Worm (Caenorhabditis elegans) whole organism, L1 larva: ENCODE results near the gene K07D4.6.
A peak's percentile ranks its signal among the peaks of the same experiment; 100 is the strongest.

Source experiments
- C04F5.9 ChIP-seq: sonication (generic microtip); optimal IDR thresholded peaks from 2 replicates; lab custom pipeline; 2016; ENCODE audit warnings: missing genetic modification characterization, missing compliant biosample characterization
- C34B4.2 ChIP-seq: sonication (generic microtip); optimal IDR thresholded peaks from 2 replicates; lab custom pipeline; 2017; ENCODE audit warnings: mild to moderate bottlenecking, missing genetic modification characterization, missing compliant biosample characterization
- alr-1 ChIP-seq: fragments of 200-800 bp; sonication (Bioruptor generic); optimal IDR thresholded peaks from 2 replicates; lab custom pipeline; 2018; ENCODE audit warnings: borderline replicate concordance, mild to moderate bottlenecking, missing genetic modification characterization, missing compliant biosample characterization
- aly-2 ChIP-seq: fragments of 150-350 bp; optimal IDR thresholded peaks from 2 replicates; lab custom pipeline; 2014; ENCODE audit warnings: missing biosample characterization, missing genetic modification characterization
- ama-1 ChIP-seq: fragments of 150-350 bp; optimal IDR thresholded peaks from 2 replicates; lab custom pipeline; 2014
- blmp-1 ChIP-seq: fragments of 150-350 bp; optimal IDR thresholded peaks from 2 replicates; lab custom pipeline; 2014; ENCODE audit warnings: missing biosample characterization, missing genetic modification characterization
- ceh-63 ChIP-seq: fragments of 200-800 bp; sonication (Bioruptor generic); optimal IDR thresholded peaks from 2 replicates; lab custom pipeline; 2018; ENCODE audit warnings: mild to moderate bottlenecking, missing genetic modification characterization, missing compliant biosample characterization
- ceh-8 ChIP-seq: fragments of 200-800 bp; sonication (Bioruptor generic); optimal IDR thresholded peaks from 2 replicates; lab custom pipeline; 2018; ENCODE audit warnings: mild to moderate bottlenecking, missing genetic modification characterization, moderate library complexity, missing compliant biosample characterization
- ceh-82 ChIP-seq, 3 experiments: fragments of 150-350 bp in 1 of 3; sonication (generic microtip) in 2 of 3; optimal IDR thresholded peaks; 2 replicates each; lab custom pipeline; 2014 to 2017; ENCODE audit warnings: missing biosample characterization in 3 of 3, missing genetic modification characterization in 3 of 3
- ceh-88 ChIP-seq: fragments of 200-800 bp; sonication (Bioruptor generic); IDR thresholded peaks from 2 replicates; pipeline ENCODE4 v1.3.6; 2022; ENCODE audit warnings: missing genetic modification characterization, missing compliant biosample characterization
- dsc-1 ChIP-seq: sonication (generic microtip); optimal IDR thresholded peaks from 2 replicates; lab custom pipeline; 2016; ENCODE audit warnings: mild to moderate bottlenecking, missing genetic modification characterization, missing compliant biosample characterization
- efl-3 ChIP-seq: fragments of 200-800 bp; sonication (Bioruptor generic); optimal IDR thresholded peaks from 2 replicates; lab custom pipeline; 2018; ENCODE audit warnings: mild to moderate bottlenecking, missing genetic modification characterization, missing compliant biosample characterization
- elt-3 ChIP-seq, 6 experiments: fragments of 150-350 bp in 1 of 6; sonication (generic microtip); optimal IDR thresholded peaks; 2 replicates each; lab custom pipeline; 2017 to 2018; ENCODE audit warnings: missing biosample characterization in 6 of 6, missing genetic modification characterization in 6 of 6, inconsistent platforms in 1 of 6
- fkh-10 ChIP-seq: sonication (generic microtip); optimal IDR thresholded peaks from 2 replicates; lab custom pipeline; 2017; ENCODE audit warnings: missing biosample characterization, missing genetic modification reagents, missing genetic modification characterization
- fkh-4 ChIP-seq: sonication (generic microtip); optimal IDR thresholded peaks from 2 replicates; lab custom pipeline; 2016; ENCODE audit warnings: missing compliant biosample characterization, missing genetic modification characterization, borderline replicate concordance
- grh-1 ChIP-seq: fragments of 200-800 bp; sonication (Bioruptor generic); IDR thresholded peaks from 2 replicates; pipeline ENCODE4 v1.3.6; 2022; ENCODE audit warnings: missing genetic modification reagents, missing genetic modification characterization, missing compliant biosample characterization
- hlh-17 ChIP-seq: fragments of 200-800 bp; sonication (Bioruptor generic); optimal IDR thresholded peaks from 2 replicates; lab custom pipeline; 2018; ENCODE audit warnings: missing genetic modification characterization, mild to moderate bottlenecking, missing compliant biosample characterization, moderate library complexity, borderline replicate concordance
- hlh-4 ChIP-seq: sonication (generic microtip); optimal IDR thresholded peaks from 2 replicates; lab custom pipeline; 2016; ENCODE audit warnings: mild to moderate bottlenecking, missing genetic modification characterization, missing compliant biosample characterization
- irx-1 ChIP-seq: sonication (generic microtip); optimal IDR thresholded peaks from 2 replicates; lab custom pipeline; 2016; ENCODE audit warnings: missing genetic modification characterization, missing compliant biosample characterization
- isw-1 ChIP-seq: fragments of 200-800 bp; sonication (Bioruptor generic); IDR thresholded peaks from 2 replicates; pipeline ENCODE4 v1.3.6; 2022; ENCODE audit warnings: missing genetic modification characterization, missing compliant biosample characterization
- jun-1 ChIP-seq: fragments of 150-350 bp; optimal IDR thresholded peaks from 2 replicates; lab custom pipeline; 2014; ENCODE audit warnings: missing biosample characterization, missing genetic modification reagents, missing genetic modification characterization
- lin-13 ChIP-seq: fragments of 150-350 bp; optimal IDR thresholded peaks from 2 replicates; lab custom pipeline; 2014; ENCODE audit warnings: missing biosample characterization, missing genetic modification reagents, missing genetic modification characterization
- lin-14 ChIP-seq: fragments of 200-800 bp; sonication (Bioruptor generic); optimal IDR thresholded peaks from 2 replicates; lab custom pipeline; 2018; ENCODE audit warnings: mild to moderate bottlenecking, missing genetic modification characterization, moderate library complexity, missing compliant biosample characterization
- lin-15B ChIP-seq: fragments of 150-350 bp; sonication (generic microtip); optimal IDR thresholded peaks from 3 replicates; lab custom pipeline; 2014; ENCODE audit warnings: missing biosample characterization, missing genetic modification characterization
- lin-35 ChIP-seq, 2 experiments: fragments of 150-350 bp; optimal IDR thresholded peaks; 2 replicates each; lab custom pipeline; 2014; ENCODE audit warnings: missing biosample characterization in 2 of 2, missing genetic modification characterization in 2 of 2, missing genetic modification reagents in 2 of 2
- lin-39 ChIP-seq: fragments of 150-350 bp; optimal IDR thresholded peaks from 2 replicates; lab custom pipeline; 2014; ENCODE audit warnings: missing biosample characterization, missing genetic modification reagents, missing genetic modification characterization
- mab-9 ChIP-seq: fragments of 200-800 bp; sonication (Bioruptor generic); IDR thresholded peaks from 2 replicates; pipeline ENCODE4 v1.3.6; 2022; ENCODE audit warnings: missing genetic modification reagents, missing genetic modification characterization, missing compliant biosample characterization
- mef-2 ChIP-seq: fragments of 150-350 bp; optimal IDR thresholded peaks from 2 replicates; lab custom pipeline; 2014; ENCODE audit warnings: missing biosample characterization, missing genetic modification characterization
- mep-1 ChIP-seq: fragments of 150-350 bp; optimal IDR thresholded peaks from 2 replicates; lab custom pipeline; 2014; ENCODE audit warnings: missing biosample characterization, missing genetic modification characterization
- nhr-11 ChIP-seq: fragments of 150-350 bp; optimal IDR thresholded peaks from 2 replicates; lab custom pipeline; 2014; ENCODE audit warnings: missing biosample characterization, missing genetic modification characterization
- nhr-12 ChIP-seq: sonication (generic microtip); optimal IDR thresholded peaks from 2 replicates; lab custom pipeline; 2017; ENCODE audit warnings: missing biosample characterization, missing genetic modification characterization
- nhr-19 ChIP-seq: fragments of 200-800 bp; sonication (Bioruptor generic); conservative IDR thresholded peaks from 2 replicates; pipeline ENCODE4 v1.3.6; 2022; ENCODE audit warnings: missing genetic modification characterization, missing compliant biosample characterization
- nhr-20 ChIP-seq: sonication (generic microtip); optimal IDR thresholded peaks from 2 replicates; lab custom pipeline; 2016; ENCODE audit warnings: mild to moderate bottlenecking, missing genetic modification characterization, missing compliant biosample characterization
- nhr-237 ChIP-seq: fragments of 150-350 bp; optimal IDR thresholded peaks from 2 replicates; lab custom pipeline; 2014; ENCODE audit warnings: missing biosample characterization, missing genetic modification characterization
- nhr-28 ChIP-seq: fragments of 150-350 bp; optimal IDR thresholded peaks from 2 replicates; lab custom pipeline; 2014; ENCODE audit warnings: missing biosample characterization, missing genetic modification characterization
- nhr-71 ChIP-seq: sonication (generic microtip); optimal IDR thresholded peaks from 2 replicates; lab custom pipeline; 2016; ENCODE audit warnings: mild to moderate bottlenecking, missing genetic modification characterization, moderate library complexity, missing compliant biosample characterization
- nhr-76 ChIP-seq: sonication (generic microtip); optimal IDR thresholded peaks from 2 replicates; lab custom pipeline; 2017; ENCODE audit warnings: missing biosample characterization, missing genetic modification characterization
- nhr-85 ChIP-seq: sonication (generic microtip); peaks from one replicate; lab custom pipeline; 2016; ENCODE audit warnings: missing genetic modification characterization, inconsistent platforms, missing compliant biosample characterization
- nhr-90 ChIP-seq: sonication (generic microtip); optimal IDR thresholded peaks from 2 replicates; lab custom pipeline; 2016; ENCODE audit warnings: mild to moderate bottlenecking, missing genetic modification characterization, missing compliant biosample characterization; ENCODE audit not compliant: poor library complexity
- pag-3 ChIP-seq: sonication (generic microtip); optimal IDR thresholded peaks from 2 replicates; lab custom pipeline; 2017; ENCODE audit warnings: missing genetic modification characterization, mild to moderate bottlenecking, missing compliant biosample characterization, antibody characterized with exemption, borderline replicate concordance; ENCODE audit not compliant: insufficient read depth
- skn-1 ChIP-seq: fragments of 150-350 bp; optimal IDR thresholded peaks from 2 replicates; lab custom pipeline; 2014; ENCODE audit warnings: missing biosample characterization, missing genetic modification characterization
- snpc-4 ChIP-seq: fragments of 150-350 bp; optimal IDR thresholded peaks from 2 replicates; lab custom pipeline; 2014; ENCODE audit warnings: missing biosample characterization, missing genetic modification characterization
- sox-4 ChIP-seq: sonication (generic microtip); optimal IDR thresholded peaks from 2 replicates; lab custom pipeline; 2016; ENCODE audit warnings: missing genetic modification characterization, missing compliant biosample characterization
- sptf-1 ChIP-seq: fragments of 150-350 bp; optimal IDR thresholded peaks from 2 replicates; lab custom pipeline; 2014; ENCODE audit warnings: missing biosample characterization, missing genetic modification characterization
- swsn-7 ChIP-seq: sonication (generic microtip); optimal IDR thresholded peaks from 2 replicates; lab custom pipeline; 2016; ENCODE audit warnings: missing genetic modification characterization, missing compliant biosample characterization
- tlp-1 ChIP-seq: fragments of 150-350 bp; optimal IDR thresholded peaks from 2 replicates; lab custom pipeline; 2014; ENCODE audit warnings: missing biosample characterization, missing genetic modification characterization
- unc-130 ChIP-seq: fragments of 150-350 bp; optimal IDR thresholded peaks from 2 replicates; lab custom pipeline; 2017; ENCODE audit warnings: missing biosample characterization, missing genetic modification characterization, inconsistent platforms
- unc-30 ChIP-seq: sonication (generic microtip); optimal IDR thresholded peaks from 2 replicates; lab custom pipeline; 2017; ENCODE audit warnings: missing biosample characterization, missing genetic modification characterization
- unc-62 ChIP-seq: fragments of 150-350 bp; optimal IDR thresholded peaks from 2 replicates; lab custom pipeline; 2014; ENCODE audit warnings: missing biosample characterization, missing genetic modification reagents, missing genetic modification characterization
- unc-86 ChIP-seq: sonication (generic microtip); optimal IDR thresholded peaks from 2 replicates; lab custom pipeline; 2016; ENCODE audit warnings: missing genetic modification characterization, missing compliant biosample characterization
- vab-15 ChIP-seq: sonication (generic microtip); optimal IDR thresholded peaks from 2 replicates; lab custom pipeline; 2017; ENCODE audit warnings: missing genotype, mild to moderate bottlenecking, missing genetic modification characterization, missing compliant biosample characterization
- zip-4 ChIP-seq: fragments of 200-800 bp; sonication (Bioruptor generic); optimal IDR thresholded peaks from 2 replicates; lab custom pipeline; 2018; ENCODE audit warnings: mild to moderate bottlenecking, missing genetic modification characterization, moderate library complexity, missing compliant biosample characterization
- ztf-4 ChIP-seq: fragments of 150-350 bp; optimal IDR thresholded peaks from 2 replicates; lab custom pipeline; 2014; ENCODE audit warnings: missing biosample characterization, missing genetic modification characterization

K07D4.6 gene

ce11 chrII:4044349-4044748, 25.8 kb upstream of the K07D4.6 start, which contains the start of gene rpn-11:
TSS of gene rpn-11 (minus strand) at chrII:4044546.
- TF ChIP-seq fkh-4, result peak; percentile 64
- peak; percentile 92 for TF ChIP-seq nhr-85
- TF ChIP-seq pag-3 (tag; lab: Kevin White, UChicago), result no peak
- TF ChIP-seq unc-62, result no peak
- TF ChIP-seq nhr-76 (tag; lab: Kevin White, UChicago), result no peak
- peak; percentile 28 for TF ChIP-seq unc-130
- TF ChIP-seq ceh-8 (GFP tag; lab: Kevin White, UChicago), result peak; percentile 82
- peak; percentile 22 for TF ChIP-seq aly-2 (tag; lab: Kevin White, UChicago)
- TF ChIP-seq ceh-82 (tag; optimal IDR thresholded peaks at IDR 0.05; lab: Kevin White, UChicago), result peak; percentile 79 to 92 (median 87)
- peak; percentile 83 for TF ChIP-seq lin-14 (GFP tag; lab: Kevin White, UChicago)
- TF ChIP-seq elt-3 (tag; optimal IDR thresholded peaks at IDR 0.05; lab: Kevin White, UChicago), result peak in 2 of 6 experiments; percentile 62 to 67
- TF ChIP-seq lin-15B (tag; lab: Kevin White, UChicago), result peak; percentile 72
- TF ChIP-seq vab-15 (tag; lab: Kevin White, UChicago), result peak; percentile 12
- TF ChIP-seq ztf-4 (tag; lab: Kevin White, UChicago), result peak; percentile 62
- no peak for TF ChIP-seq ceh-63
- TF ChIP-seq jun-1 (tag; lab: Kevin White, UChicago), result peak; percentile 71
- TF ChIP-seq lin-13, result peak; percentile 65
- no peak for TF ChIP-seq ama-1 (lab: Kevin White, UChicago)
- peak; percentile 64; the same call in 1 of the 2 replicates for TF ChIP-seq ceh-88
- TF ChIP-seq isw-1, result peak; percentile 89
- peak; percentile 81 for TF ChIP-seq grh-1 (GFP tag; lab: Robert Waterston, UW)
- no peak for TF ChIP-seq tlp-1 (tag; lab: Kevin White, UChicago)
- peak; percentile 75 for TF ChIP-seq irx-1 (tag; lab: Kevin White, UChicago)
- no peak for TF ChIP-seq nhr-12 (tag; lab: Kevin White, UChicago)
- TF ChIP-seq dsc-1 (tag; lab: Kevin White, UChicago), result peak; percentile 88
- peak; percentile 85 for TF ChIP-seq fkh-10 (GFP tag; lab: Kevin White, UChicago)
- peak; percentile 65 for TF ChIP-seq zip-4 (GFP tag; lab: Kevin White, UChicago)
- TF ChIP-seq efl-3 (GFP tag; lab: Kevin White, UChicago), result peak; percentile 39
- no peak for TF ChIP-seq C34B4.2 (tag; lab: Kevin White, UChicago)
- no peak for TF ChIP-seq hlh-17 (GFP tag; lab: Kevin White, UChicago)
- TF ChIP-seq mab-9 (GFP tag; lab: Robert Waterston, UW), result peak; percentile 75
- no peak for TF ChIP-seq alr-1 (tag; lab: Kevin White, UChicago)
- TF ChIP-seq C04F5.9, result peak; percentile 77
- peak; percentile 86 for TF ChIP-seq nhr-90 (tag; lab: Kevin White, UChicago)
- peak; percentile 52 for TF ChIP-seq nhr-11 (tag; lab: Kevin White, UChicago)
- peak; percentile 98 for TF ChIP-seq lin-35 (GFP tag; optimal IDR thresholded peaks at IDR 0.05; lab: Kevin White, UChicago)
- peak; percentile 47 for TF ChIP-seq snpc-4
- peak; percentile 88 for TF ChIP-seq nhr-20 (tag; lab: Kevin White, UChicago)
- TF ChIP-seq nhr-19 (GFP tag; lab: Robert Waterston, UW), result peak; percentile 88
- TF ChIP-seq nhr-71, result peak; percentile 94
- TF ChIP-seq skn-1 (tag; lab: Kevin White, UChicago), result peak; percentile 99
- TF ChIP-seq mef-2 (tag; lab: Kevin White, UChicago), result peak; percentile 26
- TF ChIP-seq hlh-4 (tag; lab: Kevin White, UChicago), result no peak
- TF ChIP-seq sox-4 (tag; lab: Kevin White, UChicago), result peak; percentile 78
- peak; percentile 45 for TF ChIP-seq lin-39
- peak; percentile 36 for TF ChIP-seq nhr-237
- no peak for TF ChIP-seq sptf-1 (tag; lab: Kevin White, UChicago)
- peak; percentile 50 for TF ChIP-seq blmp-1 (tag; lab: Kevin White, UChicago)
- peak; percentile 18 for TF ChIP-seq unc-30
- TF ChIP-seq nhr-28 (tag; lab: Kevin White, UChicago), result no peak
- peak; percentile 86 for TF ChIP-seq unc-86 (tag; lab: Kevin White, UChicago)
- peak; percentile 90 for TF ChIP-seq mep-1 (tag; lab: Kevin White, UChicago)
- TF ChIP-seq swsn-7 (tag; lab: Kevin White, UChicago), result peak; percentile 85
